Fruit fly (Drosophila melanogaster) whole organism, embryonic: Measurements from ENCODE around the gene mRpL4.

ENCODE experiments used
- B-H2 ChIP-seq: fragments of 200-800 bp; sonication (Bioruptor generic); optimal IDR thresholded peaks from 2 replicates; lab custom pipeline; 2018; ENCODE audit warnings: missing biosample characterization, mild to moderate bottlenecking, missing genetic modification characterization
- Bgb ChIP-seq: fragments of 200-800 bp; sonication (Bioruptor generic); IDR thresholded peaks from 2 replicates; pipeline ENCODE4 v1.3.6; 2022; ENCODE audit warnings: missing biosample characterization, missing genetic modification characterization; ENCODE audit not compliant: partially characterized antibody
- BtbVII ChIP-seq: fragments of 200-800 bp; sonication (Bioruptor generic); optimal IDR thresholded peaks from 3 replicates; lab custom pipeline; 2017; ENCODE audit warnings: missing biosample characterization, mild to moderate bottlenecking, missing genetic modification characterization
- CG10543 ChIP-seq: fragments of 200-800 bp; sonication (Bioruptor generic); optimal IDR thresholded peaks from 3 replicates; lab custom pipeline; 2017; ENCODE audit warnings: missing biosample characterization, mild to moderate bottlenecking, missing genetic modification characterization, moderate library complexity
- CG10979 ChIP-seq: fragments of 200-800 bp; sonication (Bioruptor generic); optimal IDR thresholded peaks from 2 replicates; lab custom pipeline; 2018; ENCODE audit warnings: missing biosample characterization, mild to moderate bottlenecking, missing genetic modification characterization, moderate library complexity
- CG11695 ChIP-seq: fragments of 200-800 bp; sonication (Bioruptor generic); IDR thresholded peaks from 3 replicates; pipeline ENCODE4 v1.3.6; 2022; ENCODE audit warnings: missing biosample characterization, missing genetic modification characterization
- CG12299 ChIP-seq: fragments of 200-800 bp; sonication (Bioruptor generic); optimal IDR thresholded peaks from 2 replicates; lab custom pipeline; 2018; ENCODE audit warnings: missing biosample characterization, mild to moderate bottlenecking, missing genetic modification characterization
- CG15479 ChIP-seq: fragments of 200-800 bp; sonication (Bioruptor generic); optimal IDR thresholded peaks from 3 replicates; lab custom pipeline; 2019; ENCODE audit warnings: missing biosample characterization, mild to moderate bottlenecking, missing genetic modification characterization, moderate library complexity
- CG17912 ChIP-seq: fragments of 200-800 bp; sonication (Bioruptor generic); optimal IDR thresholded peaks from 2 replicates; lab custom pipeline; 2018; ENCODE audit warnings: missing biosample characterization, mild to moderate bottlenecking, missing genetic modification characterization
- CG31388 ChIP-seq: fragments of 200-800 bp; sonication (Bioruptor generic); optimal IDR thresholded peaks from 2 replicates; lab custom pipeline; 2016; ENCODE audit warnings: missing biosample characterization, missing genetic modification characterization
- CG32532 ChIP-seq: fragments of 200-800 bp; sonication (Bioruptor generic); IDR thresholded peaks from 2 replicates; pipeline ENCODE4 v1.3.6; 2022; ENCODE audit warnings: missing biosample characterization, missing genetic modification characterization
- CG34224 ChIP-seq: fragments of 200-800 bp; sonication (Bioruptor generic); IDR thresholded peaks from 3 replicates; pipeline ENCODE4 v1.3.6; 2022; ENCODE audit warnings: missing biosample characterization, missing genetic modification characterization; ENCODE audit not compliant: partially characterized antibody
- CG3847 ChIP-seq: fragments of 200-800 bp; sonication (Bioruptor generic); IDR thresholded peaks from 2 replicates; pipeline ENCODE4 v1.3.6; 2022; ENCODE audit warnings: missing biosample characterization, missing genetic modification characterization
- CG4707 ChIP-seq: fragments of 200-800 bp; sonication (Bioruptor generic); optimal IDR thresholded peaks from 2 replicates; lab custom pipeline; 2018; ENCODE audit warnings: missing biosample characterization, mild to moderate bottlenecking, missing genetic modification characterization, moderate library complexity
- CG7987 ChIP-seq: fragments of 200-800 bp; sonication (Bioruptor generic); optimal IDR thresholded peaks from 2 replicates; lab custom pipeline; 2018; ENCODE audit warnings: missing biosample characterization, mild to moderate bottlenecking, missing genetic modification characterization, moderate library complexity
- CG8290 ChIP-seq, 3 experiments: fragments of 200-800 bp; sonication (Bioruptor generic); optimal IDR thresholded peaks; 2 replicates each; lab custom pipeline; 2016 to 2019; ENCODE audit warnings: missing biosample characterization in 3 of 3, missing genetic modification characterization in 3 of 3, mild to moderate bottlenecking in 2 of 3, moderate library complexity in 1 of 3
- CrebB ChIP-seq: fragments of 200-800 bp; sonication (Bioruptor generic); optimal IDR thresholded peaks from 3 replicates; lab custom pipeline; 2018; ENCODE audit warnings: missing biosample characterization, mild to moderate bottlenecking, missing genetic modification characterization
- Ets65A ChIP-seq: fragments of 200-800 bp; sonication (Bioruptor generic); peaks from one replicate; lab custom pipeline; 2016; ENCODE audit warnings: missing biosample characterization, missing genetic modification characterization
- Fer1 ChIP-seq: fragments of 200-800 bp; sonication (Bioruptor generic); optimal IDR thresholded peaks from 2 replicates; lab custom pipeline; 2017; ENCODE audit warnings: missing biosample characterization, mild to moderate bottlenecking, missing genetic modification characterization
- Med ChIP-seq: fragments of 200-800 bp; sonication (Bioruptor generic); peaks from one replicate; lab custom pipeline; 2016; ENCODE audit warnings: missing biosample characterization, missing genetic modification characterization, mild to moderate bottlenecking, inconsistent platforms, moderate library complexity
- NC2α ChIP-seq: fragments of 200-800 bp; sonication (Bioruptor generic); optimal IDR thresholded peaks from 2 replicates; lab custom pipeline; 2016; ENCODE audit warnings: missing biosample characterization, missing genetic modification characterization
- NFAT ChIP-seq: fragments of 200-800 bp; sonication (Bioruptor generic); IDR thresholded peaks from 2 replicates; pipeline ENCODE4 v1.3.6; 2022; ENCODE audit warnings: missing biosample characterization, missing genetic modification characterization
- Nf-YB ChIP-seq: fragments of 200-800 bp; sonication (Bioruptor generic); optimal IDR thresholded peaks from 3 replicates; lab custom pipeline; 2019; ENCODE audit warnings: missing biosample characterization, mild to moderate bottlenecking, missing genetic modification characterization, moderate library complexity
- Rfx ChIP-seq: fragments of 200-800 bp; sonication (Bioruptor generic); IDR thresholded peaks from 2 replicates; pipeline ENCODE4 v1.3.6; 2022; ENCODE audit warnings: missing biosample characterization, missing genetic modification characterization
- abd-A ChIP-seq: fragments of 200-800 bp; sonication (Bioruptor generic); optimal IDR thresholded peaks from 3 replicates; lab custom pipeline; 2019; ENCODE audit warnings: missing biosample characterization, mild to moderate bottlenecking, missing genetic modification characterization, moderate library complexity
- ash1 ChIP-seq: fragments of 200-800 bp; sonication (Bioruptor generic); optimal IDR thresholded peaks from 2 replicates; lab custom pipeline; 2018; ENCODE audit warnings: missing biosample characterization, mild to moderate bottlenecking, missing genetic modification characterization
- ato ChIP-seq: fragments of 200-800 bp; sonication (Bioruptor generic); IDR thresholded peaks from 2 replicates; pipeline ENCODE4 v1.3.6; 2022; ENCODE audit warnings: missing biosample characterization, missing genetic modification characterization; ENCODE audit not compliant: partially characterized antibody
- br ChIP-seq: fragments of >200 bp; optimal IDR thresholded peaks from 2 replicates; lab custom pipeline; 2017
- caup ChIP-seq: fragments of 200-800 bp; sonication (Bioruptor generic); optimal IDR thresholded peaks from 3 replicates; lab custom pipeline; 2017; ENCODE audit warnings: missing biosample characterization, mild to moderate bottlenecking, missing genetic modification characterization, moderate library complexity; ENCODE audit not compliant: severe bottlenecking
- cg ChIP-seq: fragments of 200-800 bp; sonication (Bioruptor generic); optimal IDR thresholded peaks from 3 replicates; lab custom pipeline; 2019; ENCODE audit warnings: missing biosample characterization, mild to moderate bottlenecking, missing genetic modification characterization, moderate library complexity
- chinmo ChIP-seq: fragments of 200-800 bp; sonication (Bioruptor generic); IDR thresholded peaks from 4 replicates; pipeline ENCODE4 v1.3.6; 2022; ENCODE audit warnings: missing biosample characterization, missing genetic modification characterization; ENCODE audit not compliant: partially characterized antibody
- ci ChIP-seq: fragments of 200-800 bp; sonication (Bioruptor generic); IDR thresholded peaks from 3 replicates; pipeline ENCODE4 v1.3.6; 2022; ENCODE audit warnings: missing biosample characterization, missing genetic modification characterization
- corto ChIP-seq: fragments of 200-800 bp; sonication (Bioruptor generic); optimal IDR thresholded peaks from 2 replicates; lab custom pipeline; 2016; ENCODE audit warnings: missing biosample characterization, mild to moderate bottlenecking, missing genetic modification characterization, moderate library complexity
- crol ChIP-seq: fragments of 200-800 bp; sonication (Bioruptor generic); IDR thresholded peaks from 2 replicates; pipeline ENCODE4 v1.3.6; 2022; ENCODE audit warnings: missing biosample characterization, missing genetic modification characterization
- cwo ChIP-seq: fragments of 200-800 bp; sonication (Bioruptor generic); optimal IDR thresholded peaks from 3 replicates; lab custom pipeline; 2017; ENCODE audit warnings: missing biosample characterization, missing genetic modification characterization, mild to moderate bottlenecking, moderate library complexity, missing genetic modification reagents
- exex ChIP-seq: fragments of 200-800 bp; sonication (Bioruptor generic); optimal IDR thresholded peaks from 4 replicates; lab custom pipeline; 2018; ENCODE audit warnings: missing biosample characterization, mild to moderate bottlenecking, missing genetic modification characterization, moderate library complexity
- hbn ChIP-seq: fragments of 200-800 bp; sonication (Bioruptor generic); IDR thresholded peaks from 2 replicates; pipeline ENCODE4 v1.3.6; 2022; ENCODE audit warnings: missing biosample characterization, missing genetic modification characterization; ENCODE audit not compliant: partially characterized antibody
- lov ChIP-seq, 2 experiments: fragments of 200-800 bp in 1 of 2; fragments of >200 bp in 1 of 2; sonication (Bioruptor generic) in 1 of 2; IDR thresholded peaks in 1 of 2; optimal IDR thresholded peaks in 1 of 2; 2 replicates in 1 of 2; 3 replicates in 1 of 2; pipeline versions ENCODE4 v1.3.6 to Lab custom; 2017 to 2022; ENCODE audit warnings: missing biosample characterization in 1 of 2, missing genetic modification characterization in 1 of 2
- mirr ChIP-seq: fragments of 200-800 bp; sonication (Bioruptor generic); optimal IDR thresholded peaks from 3 replicates; lab custom pipeline; 2018; ENCODE audit warnings: missing biosample characterization, mild to moderate bottlenecking, missing genetic modification characterization
- rib ChIP-seq: fragments of 200-800 bp; sonication (Bioruptor generic); IDR thresholded peaks from 2 replicates; pipeline ENCODE4 v1.3.6; 2022; ENCODE audit warnings: missing biosample characterization, missing genetic modification characterization
- schlank ChIP-seq: fragments of 200-800 bp; sonication (Bioruptor generic); optimal IDR thresholded peaks from 2 replicates; lab custom pipeline; 2018; ENCODE audit warnings: missing biosample characterization, mild to moderate bottlenecking, missing genetic modification characterization
- sens ChIP-seq: fragments of 200-800 bp; sonication (Bioruptor generic); peaks from one replicate; lab custom pipeline; 2016; ENCODE audit warnings: missing biosample characterization, missing genetic modification characterization
- slbo ChIP-seq: fragments of 200-800 bp; sonication (Bioruptor generic); IDR thresholded peaks from 2 replicates; pipeline ENCODE4 v1.3.6; 2022; ENCODE audit warnings: missing biosample characterization, missing genetic modification characterization
- sob ChIP-seq: fragments of 200-800 bp; sonication (Bioruptor generic); IDR thresholded peaks from 2 replicates; pipeline ENCODE4 v1.3.6; 2022; ENCODE audit warnings: missing biosample characterization, missing genetic modification characterization
- tna ChIP-seq: fragments of 200-800 bp; sonication (Bioruptor generic); IDR thresholded peaks from 2 replicates; pipeline ENCODE4 v1.3.6; 2022; ENCODE audit warnings: missing biosample characterization, missing genetic modification characterization; ENCODE audit not compliant: partially characterized antibody
- usp ChIP-seq: fragments of >200 bp; optimal IDR thresholded peaks from 2 replicates; lab custom pipeline; 2017; ENCODE audit warnings: missing biosample characterization, missing genetic modification characterization
- vvl ChIP-seq: fragments of 200-800 bp; sonication (Bioruptor generic); IDR thresholded peaks from 2 replicates; pipeline ENCODE4 v1.3.6; 2022; ENCODE audit warnings: missing biosample characterization, missing genetic modification characterization

mRpL4 gene

DNA sequence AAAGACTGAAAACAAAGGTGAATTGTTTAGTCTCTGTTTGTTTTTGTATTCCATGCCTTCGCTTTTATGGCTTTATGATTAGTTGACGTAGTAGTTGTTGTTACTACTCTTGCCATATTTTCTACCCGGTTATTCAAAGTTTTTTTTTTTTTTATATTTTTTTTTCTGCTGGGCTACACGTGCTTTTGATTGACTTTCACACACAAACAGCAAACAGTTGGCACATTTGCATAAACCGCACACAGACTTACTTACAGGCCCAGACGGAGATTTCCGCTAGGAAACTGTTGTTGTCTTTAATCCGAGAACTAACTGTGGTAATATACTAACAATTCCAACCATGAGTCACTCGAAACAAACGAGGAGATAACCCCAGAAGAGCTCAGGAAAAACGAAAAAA, 13.1 kb downstream of the mRpL4 start:
- peak; percentile 50 for TF ChIP-seq Med (GFP tag; lab: Kevin White, UChicago)
- TF ChIP-seq BtbVII (GFP tag; lab: Kevin White, UChicago): peak; percentile 12
- no peak for TF ChIP-seq CG32532 (GFP tag; lab: Robert Waterston, UW)
- TF ChIP-seq cwo: peak; percentile 77

DNA sequence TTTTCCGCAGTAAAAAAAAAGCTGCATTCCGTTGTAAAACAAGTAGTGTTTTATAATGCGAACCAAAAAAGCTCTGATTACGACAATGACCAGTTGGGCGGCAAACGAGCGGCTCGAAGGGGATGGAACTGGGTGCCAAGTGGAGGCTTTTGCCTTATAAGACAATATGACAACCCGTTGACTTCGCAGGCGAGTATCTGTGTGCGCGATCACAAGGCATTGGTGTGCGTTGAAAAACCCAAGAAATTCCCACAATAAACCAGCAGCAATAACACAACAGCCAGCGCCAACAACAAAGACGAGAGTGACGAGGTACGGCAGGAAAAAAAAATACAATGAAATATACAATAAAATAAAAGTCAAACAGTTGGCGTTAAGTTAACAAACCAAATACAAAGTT, 13.9 kb downstream of the mRpL4 start:
- TF ChIP-seq CG15479 (GFP tag; lab: Kevin White, UChicago) (no peak), CG10979 (tag; lab: Kevin White, UChicago) (no peak), CG7987 (GFP tag; lab: Kevin White, UChicago) (peak; percentile 28), CG31388 (GFP tag; lab: Kevin White, UChicago) (no peak), ci (peak; percentile 48; the same call in 1 of the 3 replicates), B-H2 (GFP tag; lab: Kevin White, UChicago) (peak; percentile 82), NC2α (GFP tag; lab: Kevin White, UChicago) (no peak), CG12299 (peak; percentile 0), CG3847 (no peak), Rfx (GFP tag; lab: Robert Waterston, UW) (peak; percentile 36; the same call in 1 of the 2 replicates), slbo (GFP tag; lab: Robert Waterston, UW) (peak; percentile 30; the same call in 1 of the 2 replicates), cg (GFP tag; lab: Kevin White, UChicago) (peak; percentile 54), Nf-YB (GFP tag; lab: Kevin White, UChicago) (no peak), Ets65A (GFP tag; lab: Kevin White, UChicago) (peak; percentile 56), CG4707 (GFP tag; lab: Kevin White, UChicago) (no peak), mirr (GFP tag; lab: Kevin White, UChicago) (peak; percentile 77), crol (GFP tag; lab: Robert Waterston, UW) (peak; percentile 92), usp (GFP tag; lab: Kevin White, UChicago) (no peak), sens (GFP tag; lab: Kevin White, UChicago) (peak; percentile 49), chinmo (GFP tag; lab: Robert Waterston, UW) (peak; percentile 95), br (lab: Kevin White, UChicago) (no peak), CG8290 (GFP tag; optimal IDR thresholded peaks at IDR 0.05; lab: Kevin White, UChicago) (no peak), CG8290 (tag; optimal IDR thresholded peaks at IDR 0.05; lab: Kevin White, UChicago) (peak in 1 of 2 experiments; percentile 38), abd-A (tag; lab: Kevin White, UChicago) (peak; percentile 75), exex (tag; lab: Kevin White, UChicago) (peak; percentile 62), hbn (GFP tag; lab: Robert Waterston, UW) (no peak), Bgb (GFP tag; lab: Robert Waterston, UW) (peak; percentile 51; the same call in 1 of the 2 replicates), ash1 (GFP tag; lab: Kevin White, UChicago) (no peak), caup (GFP tag; lab: Kevin White, UChicago) (peak; percentile 67), Fer1 (GFP tag; lab: Kevin White, UChicago) (peak; percentile 9), ato (GFP tag; lab: Robert Waterston, UW) (no peak), tna (GFP tag; lab: Robert Waterston, UW) (peak; percentile 43; the same call in 1 of the 2 replicates), cwo (peak; percentile 27), CrebB (tag; lab: Kevin White, UChicago) (peak; percentile 65), schlank (tag; lab: Kevin White, UChicago) (peak; percentile 31), vvl (GFP tag; lab: Robert Waterston, UW) (peak; percentile 55), CG17912 (GFP tag; lab: Kevin White, UChicago) (no peak), sob (GFP tag; lab: Robert Waterston, UW) (peak; percentile 31; the same call in 1 of the 2 replicates), CG34224 (peak; percentile 41; the same call in 2 of the 3 replicates), CG10543 (GFP tag; lab: Kevin White, UChicago) (peak; percentile 82), lov (optimal IDR thresholded peaks at IDR 0.05; lab: Kevin White, UChicago) (no peak), lov (GFP tag; IDR thresholded peaks at IDR 0.05; lab: Robert Waterston, UW) (0 out of 3 replicates have a peak, but pooled peaks have one; percentile 44), corto (GFP tag; lab: Kevin White, UChicago) (peak; percentile 19), Med (GFP tag; lab: Kevin White, UChicago) (peak; percentile 75), NFAT (0 out of 2 replicates have a peak, but pooled peaks have one; percentile 43), CG11695 (no peak), rib (GFP tag; lab: Robert Waterston, UW) (peak; percentile 66; the same call in 1 of the 2 replicates)
